Fruit fly (Drosophila melanogaster) Kc167 (cell line): ENCODE results near the gene CG17751.

Experiments
- Sin3A ChIP-seq: fragments of >200 bp; optimal IDR thresholded peaks from 2 replicates; lab custom pipeline; 2018; ENCODE audit warnings: missing external identifiers
- h ChIP-seq: fragments of >200 bp; optimal IDR thresholded peaks from 3 replicates; lab custom pipeline; 2018; ENCODE audit warnings: missing external identifiers

dm6 chr3R:19657235-19657634 lies 50.2 kb downstream of the CG17751 start:
- no peak for TF ChIP-seq h (lab: Kevin White, UChicago)
- TF ChIP-seq Sin3A (lab: Kevin White, UChicago) = no peak
